Worm (Caenorhabditis elegans): ENCODE results near the gene metl-2.

- TF ChIP-seq sptf-2 (GFP tag; optimal IDR thresholded peaks at IDR 0.05) (no peak), F55B11.4 (tag; optimal IDR thresholded peaks at IDR 0.05; ENCODE audit: borderline replicate concordance, insufficient read depth) (no peak), lin-26 (GFP tag; IDR thresholded peaks at IDR 0.05) (no peak), nfya-1 (tag; optimal IDR thresholded peaks at IDR 0.05; ENCODE audit: borderline replicate concordance, insufficient read depth) (no peak), attf-6 (GFP tag; IDR thresholded peaks at IDR 0.05) (no peak), snpc-1.1 (tag; optimal IDR thresholded peaks at IDR 0.05; ENCODE audit: insufficient read depth) (no peak), B0035.1 (tag; optimal IDR thresholded peaks at IDR 0.05) (no peak), ceh-27 (GFP tag; optimal IDR thresholded peaks at IDR 0.05) (no peak), him-1 (tag; optimal IDR thresholded peaks at IDR 0.05) (no peak), nhr-90 (tag; optimal IDR thresholded peaks at IDR 0.05) (no peak), unc-62 (GFP tag; optimal IDR thresholded peaks at IDR 0.05) (no peak), ccch-3 (GFP tag; optimal IDR thresholded peaks at IDR 0.05) (no peak), K12H6.12 (tag; optimal IDR thresholded peaks at IDR 0.05) (no peak)
Measured at ce11 chrII:15018923-15019322, 49.2 kb downstream of the metl-2 start, which contains the start of gene Y53F4B.12.

Data from whole organism, young adult.